Worm (Caenorhabditis elegans) whole organism, L4 larva: ENCODE measurements around the gene srh-42.
"Not testable (repeated sequence)": the region's sequence is repeated elsewhere in the genome, so short reads cannot be mapped to it uniquely, and the experiment has no call there.

Experiments
- lin-15B ChIP-seq: fragments of 150-350 bp; sonication (generic microtip); optimal IDR thresholded peaks from 3 replicates; lab custom pipeline; 2014; ENCODE audit warnings: missing biosample characterization, missing genetic modification characterization
- madf-9 ChIP-seq: fragments of 200-800 bp; sonication (Bioruptor generic); conservative IDR thresholded peaks from 2 replicates; pipeline ENCODE4 v1.3.6; 2022; ENCODE audit warnings: missing genetic modification reagents, missing genetic modification characterization, missing compliant biosample characterization
- nhr-77 ChIP-seq: fragments of 150-350 bp; optimal IDR thresholded peaks from 2 replicates; lab custom pipeline; 2014; ENCODE audit warnings: missing biosample characterization, missing genetic modification characterization
- ztf-11 ChIP-seq: fragments of 150-350 bp; optimal IDR thresholded peaks from 2 replicates; lab custom pipeline; 2014; ENCODE audit warnings: missing biosample characterization, missing genetic modification characterization

DNA sequence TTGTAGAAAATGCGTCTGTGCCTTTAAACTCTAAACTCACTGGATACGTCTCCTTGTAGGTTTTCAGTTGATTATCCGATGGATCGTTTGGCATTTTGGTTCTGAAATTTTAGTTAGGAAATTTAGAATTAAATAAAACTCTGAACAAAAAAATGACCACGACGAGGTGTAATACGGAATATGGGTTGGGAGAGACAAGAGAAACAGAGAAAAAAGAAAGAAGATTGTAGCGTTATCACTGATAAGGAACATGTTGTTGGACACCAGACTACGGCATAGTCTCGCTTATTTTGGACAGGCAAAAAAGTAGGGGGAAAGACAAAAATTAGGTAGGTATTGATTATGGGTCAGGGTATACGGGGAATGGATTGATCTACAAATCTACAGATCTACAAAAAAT lies 17.3 kb upstream of the srh-42 start, which contains the start of gene ctl-1:
- not testable (repeated sequence) for TF ChIP-seq lin-15B (tag; lab: Kevin White, UChicago); madf-9; ztf-11; nhr-77 (tag; lab: Kevin White, UChicago)
